Fruit fly (Drosophila melanogaster) whole organism, prepupa: ENCODE data around the gene CG10352.
A peak's percentile ranks its signal among the peaks of the same experiment; 100 is the strongest.

Source experiments
- Blimp-1 ChIP-seq: fragments of 200-800 bp; sonication (Bioruptor generic); optimal IDR thresholded peaks from 3 replicates; lab custom pipeline; 2017; ENCODE audit warnings: missing biosample characterization, missing genetic modification characterization, mild to moderate bottlenecking, moderate library complexity, missing genetic modification reagents
- CG10631 ChIP-seq: fragments of 200-800 bp; sonication (Bioruptor generic); optimal IDR thresholded peaks from 2 replicates; lab custom pipeline; 2016; ENCODE audit warnings: missing biosample characterization, missing genetic modification characterization
- CG15336 ChIP-seq: fragments of 200-800 bp; sonication (Bioruptor generic); IDR thresholded peaks from 2 replicates; pipeline ENCODE4 v1.3.6; 2022; ENCODE audit warnings: missing biosample characterization, missing genetic modification characterization
- CG1621 ChIP-seq: fragments of 200-800 bp; sonication (Bioruptor generic); optimal IDR thresholded peaks from 3 replicates; lab custom pipeline; 2018; ENCODE audit warnings: missing biosample characterization, mild to moderate bottlenecking, missing genetic modification characterization
- CG16779 ChIP-seq: fragments of 200-800 bp; sonication (Bioruptor generic); optimal IDR thresholded peaks from 3 replicates; lab custom pipeline; 2017; ENCODE audit warnings: missing biosample characterization, mild to moderate bottlenecking, missing genetic modification characterization
- CG3032 ChIP-seq: fragments of 200-800 bp; optimal IDR thresholded peaks from 2 replicates; lab custom pipeline; 2019; ENCODE audit warnings: missing biosample characterization, mild to moderate bottlenecking, missing genetic modification characterization, moderate library complexity
- CG31627 ChIP-seq: fragments of 200-800 bp; sonication (Bioruptor generic); optimal IDR thresholded peaks from 3 replicates; lab custom pipeline; 2016; ENCODE audit warnings: missing biosample characterization, missing genetic modification characterization
- CG3919 ChIP-seq: fragments of 200-800 bp; sonication (Bioruptor generic); optimal IDR thresholded peaks from 3 replicates; lab custom pipeline; 2016; ENCODE audit warnings: missing biosample characterization, missing genetic modification characterization
- CG4318 ChIP-seq: fragments of 200-800 bp; sonication (Bioruptor generic); optimal IDR thresholded peaks from 3 replicates; lab custom pipeline; 2017; ENCODE audit warnings: missing biosample characterization, mild to moderate bottlenecking, missing genetic modification characterization
- CG6163 ChIP-seq: fragments of 200-800 bp; sonication (Bioruptor generic); IDR thresholded peaks from 3 replicates; pipeline ENCODE4 v1.3.6; 2022; ENCODE audit warnings: missing biosample characterization, missing genetic modification characterization
- CG6792 ChIP-seq: fragments of 200-800 bp; sonication (Bioruptor generic); optimal IDR thresholded peaks from 3 replicates; lab custom pipeline; 2016; ENCODE audit warnings: missing biosample characterization, missing genetic modification characterization
- CG6808 ChIP-seq: fragments of 200-800 bp; sonication (Bioruptor generic); optimal IDR thresholded peaks from 3 replicates; lab custom pipeline; 2017; ENCODE audit warnings: missing biosample characterization, missing genetic modification characterization, mild to moderate bottlenecking, moderate library complexity, missing genetic modification reagents
- CG6854 ChIP-seq: fragments of 200-800 bp; sonication (Bioruptor generic); optimal IDR thresholded peaks from 2 replicates; lab custom pipeline; 2017; ENCODE audit warnings: missing biosample characterization, mild to moderate bottlenecking, missing genetic modification characterization
- CG8119 ChIP-seq: fragments of 200-800 bp; sonication (Bioruptor generic); IDR thresholded peaks from 3 replicates; pipeline ENCODE4 v1.3.6; 2022; ENCODE audit warnings: missing biosample characterization, missing genetic modification characterization
- CG9139 ChIP-seq: fragments of 200-800 bp; sonication (Bioruptor generic); optimal IDR thresholded peaks from 3 replicates; lab custom pipeline; 2017; ENCODE audit warnings: missing biosample characterization, mild to moderate bottlenecking, missing genetic modification characterization
- Eip75B ChIP-seq: fragments of 200-800 bp; sonication (Bioruptor generic); optimal IDR thresholded peaks from 3 replicates; lab custom pipeline; 2016; ENCODE audit warnings: missing biosample characterization, missing genetic modification characterization
- Eip78C ChIP-seq: fragments of 200-800 bp; sonication (Bioruptor generic); peaks from one replicate; lab custom pipeline; 2016; ENCODE audit warnings: missing biosample characterization, missing genetic modification characterization
- Ets21C ChIP-seq: fragments of 200-800 bp; sonication (Bioruptor generic); optimal IDR thresholded peaks from 3 replicates; lab custom pipeline; 2016; ENCODE audit warnings: missing biosample characterization, missing genetic modification characterization
- Gug ChIP-seq: fragments of 200-800 bp; sonication (Bioruptor generic); IDR thresholded peaks from 2 replicates; pipeline ENCODE4 v1.3.6; 2022; ENCODE audit warnings: missing biosample characterization, missing genetic modification characterization
- Hr38 ChIP-seq: sonication (Bioruptor generic); optimal IDR thresholded peaks from 2 replicates; lab custom pipeline; 2016; ENCODE audit warnings: missing biosample characterization, missing genetic modification characterization
- Hr39 ChIP-seq: fragments of 200-800 bp; sonication (Bioruptor generic); optimal IDR thresholded peaks from 2 replicates; lab custom pipeline; 2016; ENCODE audit warnings: missing biosample characterization, missing genetic modification characterization
- Hr4 ChIP-seq: fragments of 200-800 bp; sonication (Bioruptor generic); optimal IDR thresholded peaks from 3 replicates; lab custom pipeline; 2016; ENCODE audit warnings: missing biosample characterization, missing genetic modification characterization
- Met ChIP-seq: fragments of 200-800 bp; sonication (Bioruptor generic); optimal IDR thresholded peaks from 3 replicates; lab custom pipeline; 2016; ENCODE audit warnings: missing biosample characterization, missing genetic modification characterization
- OdsH ChIP-seq: fragments of 200-800 bp; sonication (Bioruptor generic); optimal IDR thresholded peaks from 3 replicates; lab custom pipeline; 2016; ENCODE audit warnings: missing biosample characterization, missing genetic modification characterization
- Smox ChIP-seq: fragments of 200-800 bp; sonication (Bioruptor generic); optimal IDR thresholded peaks from 3 replicates; lab custom pipeline; 2016; ENCODE audit warnings: missing biosample characterization, missing genetic modification characterization
- Sox102F ChIP-seq: fragments of 200-800 bp; sonication (Bioruptor generic); optimal IDR thresholded peaks from 2 replicates; lab custom pipeline; 2016; ENCODE audit warnings: missing biosample characterization, mild to moderate bottlenecking, missing genetic modification characterization
- Sox14 ChIP-seq: fragments of 200-800 bp; sonication (Bioruptor generic); optimal IDR thresholded peaks from 3 replicates; lab custom pipeline; 2016; ENCODE audit warnings: missing biosample characterization, missing genetic modification characterization
- achi ChIP-seq: fragments of 200-800 bp; sonication (Bioruptor generic); optimal IDR thresholded peaks from 3 replicates; lab custom pipeline; 2016; ENCODE audit warnings: missing biosample characterization, missing genetic modification characterization
- acj6 ChIP-seq: fragments of 200-800 bp; sonication (Bioruptor generic); optimal IDR thresholded peaks from 3 replicates; lab custom pipeline; 2016; ENCODE audit warnings: missing biosample characterization, missing genetic modification characterization
- cyc ChIP-seq: fragments of 200-800 bp; sonication (Bioruptor generic); optimal IDR thresholded peaks from 3 replicates; lab custom pipeline; 2016; ENCODE audit warnings: missing biosample characterization, missing genetic modification characterization
- eg ChIP-seq: fragments of 200-800 bp; sonication (Bioruptor generic); IDR thresholded peaks from 3 replicates; pipeline ENCODE4 v1.3.6; 2022; ENCODE audit warnings: missing biosample characterization, missing genetic modification characterization
- esn ChIP-seq: fragments of 200-800 bp; sonication (Bioruptor generic); optimal IDR thresholded peaks from 2 replicates; lab custom pipeline; 2016; ENCODE audit warnings: missing biosample characterization, mild to moderate bottlenecking, missing genetic modification characterization, moderate library complexity
- fd85E ChIP-seq: fragments of 200-800 bp; sonication (Bioruptor generic); optimal IDR thresholded peaks from 3 replicates; lab custom pipeline; 2016; ENCODE audit warnings: missing biosample characterization, missing genetic modification characterization
- fkh ChIP-seq: fragments of 200-800 bp; sonication (Bioruptor generic); optimal IDR thresholded peaks from 3 replicates; lab custom pipeline; 2017; ENCODE audit warnings: missing biosample characterization, mild to moderate bottlenecking, missing genetic modification characterization, moderate library complexity
- lz ChIP-seq: fragments of 200-800 bp; sonication (Bioruptor generic); optimal IDR thresholded peaks from 3 replicates; lab custom pipeline; 2016; ENCODE audit warnings: missing biosample characterization, missing genetic modification characterization
- net ChIP-seq: fragments of 200-800 bp; sonication (Bioruptor generic); optimal IDR thresholded peaks from 3 replicates; lab custom pipeline; 2016; ENCODE audit warnings: missing biosample characterization, missing genetic modification characterization
- pdm3 ChIP-seq: fragments of 200-800 bp; sonication (Bioruptor generic); optimal IDR thresholded peaks from 3 replicates; lab custom pipeline; 2016; ENCODE audit warnings: missing biosample characterization, missing genetic modification characterization
- ss ChIP-seq, 2 experiments: fragments of 200-800 bp; sonication (Bioruptor generic); optimal IDR thresholded peaks; 2 replicates in 1 of 2; 3 replicates in 1 of 2; lab custom pipeline; 2017 to 2018; ENCODE audit warnings: mild to moderate bottlenecking in 2 of 2, missing biosample characterization in 2 of 2, missing genetic modification characterization in 2 of 2, moderate library complexity in 1 of 2
- svp ChIP-seq: fragments of 200-800 bp; sonication (Bioruptor generic); peaks from one replicate; lab custom pipeline; 2016; ENCODE audit warnings: missing biosample characterization, missing genetic modification characterization
- topi ChIP-seq: fragments of 200-800 bp; sonication (Bioruptor generic); optimal IDR thresholded peaks from 3 replicates; lab custom pipeline; 2016; ENCODE audit warnings: missing biosample characterization, missing genetic modification characterization
- vri ChIP-seq: fragments of 200-800 bp; sonication (Bioruptor generic); optimal IDR thresholded peaks from 3 replicates; lab custom pipeline; 2016; ENCODE audit warnings: missing biosample characterization, mild to moderate bottlenecking, missing genetic modification characterization

Gene CG10352

dm6 chrX:11855950-11856349 is 21.0 kb downstream of the CG10352 start:
- peak; percentile 76 for TF ChIP-seq svp (GFP tag; lab: Kevin White, UChicago)
- no peak for TF ChIP-seq fd85E
- TF ChIP-seq CG6792 (GFP tag; lab: Kevin White, UChicago): no peak

dm6 chrX:11854758-11855465 is 22.1 kb downstream of the CG10352 start, which contains the start of the genes CG10347 and ATP7:
Gene CG10347 (minus strand): TSS chrX:11854931.
Gene ATP7 (plus strand): TSS chrX:11855022.
- TF ChIP-seq cyc: peak; percentile 7
- no peak for TF ChIP-seq Gug (GFP tag; lab: Robert Waterston, UW)
- TF ChIP-seq OdsH (GFP tag; lab: Kevin White, UChicago): peak; percentile 25
- TF ChIP-seq achi (GFP tag; lab: Kevin White, UChicago): peak; percentile 29
- TF ChIP-seq svp (GFP tag; lab: Kevin White, UChicago): peak; percentile 67
- TF ChIP-seq Hr4: peak; percentile 15
- peak; percentile 9 for TF ChIP-seq vri (GFP tag; lab: Kevin White, UChicago)
- peak; percentile 17; the same call in 1 of the 3 replicates for TF ChIP-seq CG8119 (GFP tag; lab: Robert Waterston, UW)
- TF ChIP-seq CG6808 (GFP tag; lab: Kevin White, UChicago): no peak
- peak; percentile 8 for TF ChIP-seq Hr39 (GFP tag; lab: Kevin White, UChicago)
- TF ChIP-seq CG6792 (GFP tag; lab: Kevin White, UChicago): no peak
- peak; percentile 2 for TF ChIP-seq Sox102F (GFP tag; lab: Kevin White, UChicago)
- TF ChIP-seq Met (GFP tag; lab: Kevin White, UChicago): peak; percentile 38
- TF ChIP-seq Eip78C (GFP tag; lab: Kevin White, UChicago): peak; percentile 58
- peak; percentile 37 for TF ChIP-seq topi (GFP tag; lab: Kevin White, UChicago)
- peak; percentile 22 for TF ChIP-seq Eip75B (GFP tag; lab: Kevin White, UChicago)
- TF ChIP-seq fkh (GFP tag; lab: Kevin White, UChicago): peak; percentile 41
- peak; percentile 17; the same call in 1 of the 3 replicates for TF ChIP-seq eg (GFP tag; lab: Robert Waterston, UW)
- peak; percentile 21 for TF ChIP-seq CG31627 (GFP tag; lab: Kevin White, UChicago)
- TF ChIP-seq ss (GFP tag; optimal IDR thresholded peaks at IDR 0.05; lab: Kevin White, UChicago): peak; percentile 25 to 57
- peak; percentile 13; the same call in 1 of the 2 replicates for TF ChIP-seq CG15336 (GFP tag; lab: Robert Waterston, UW)
- peak; percentile 21 for TF ChIP-seq lz
- no peak for TF ChIP-seq CG16779 (tag; lab: Kevin White, UChicago)
- peak; percentile 22 for TF ChIP-seq Smox
- TF ChIP-seq Hr38: no peak
- TF ChIP-seq CG9139: no peak
- TF ChIP-seq CG3032: peak; percentile 1
- peak; percentile 7 for TF ChIP-seq acj6
- peak; percentile 7 for TF ChIP-seq net (GFP tag; lab: Kevin White, UChicago)
- TF ChIP-seq CG1621 (tag; lab: Kevin White, UChicago): peak; percentile 16
- peak; percentile 7 for TF ChIP-seq Ets21C (GFP tag; lab: Kevin White, UChicago)
- TF ChIP-seq CG3919 (GFP tag; lab: Kevin White, UChicago): peak; percentile 9
- TF ChIP-seq CG10631: peak; percentile 13
- TF ChIP-seq CG6854 (GFP tag; lab: Kevin White, UChicago): peak; percentile 23
- peak; percentile 3 for TF ChIP-seq pdm3
- no peak for TF ChIP-seq CG4318
- peak; percentile 30 for TF ChIP-seq Sox14 (GFP tag; lab: Kevin White, UChicago)
- no peak for TF ChIP-seq CG6163 (GFP tag; lab: Robert Waterston, UW)
- peak; percentile 50 for TF ChIP-seq esn (GFP tag; lab: Kevin White, UChicago)
- no peak for TF ChIP-seq Blimp-1 (GFP tag; lab: Kevin White, UChicago)
- TF ChIP-seq, all 60 proteins: peak for 31
